Worm (Caenorhabditis elegans): ENCODE measurements around the gene C56C10.4.

The C56C10.4 gene

ce11 chrII:6566628-6567180 lies 16.2 kb upstream of the C56C10.4 start, which contains the start of the genes F18C5.5 and F18C5.9:
Gene F18C5.5 (minus strand): TSS chrII:6566728.
Gene F18C5.9 (plus strand): TSS chrII:6567130.
- no peak for TF ChIP-seq med-1 (GFP tag; optimal IDR thresholded peaks at IDR 0.05; ENCODE audit: insufficient read depth)
- no peak for TF ChIP-seq ztf-23 (GFP tag; IDR thresholded peaks at IDR 0.05)
- no peak for TF ChIP-seq cog-1 (tag; optimal IDR thresholded peaks at IDR 0.05)
- TF ChIP-seq klf-2 (GFP tag; conservative IDR thresholded peaks at IDR 0.05): no peak
- no peak for TF ChIP-seq flt-1 (GFP tag; IDR thresholded peaks at IDR 0.05)
- TF ChIP-seq T22C8.4 (GFP tag; IDR thresholded peaks at IDR 0.05): no peak
- TF ChIP-seq ztf-29 (GFP tag; IDR thresholded peaks at IDR 0.05): no peak
- no peak for TF ChIP-seq tab-1 (GFP tag; IDR thresholded peaks at IDR 0.05)
- no peak for TF ChIP-seq ref-1 (GFP tag; conservative IDR thresholded peaks at IDR 0.05)

- no peak for TF ChIP-seq flt-1 (GFP tag; IDR thresholded peaks at IDR 0.05)
- TF ChIP-seq ztf-23 (GFP tag; IDR thresholded peaks at IDR 0.05): no peak
- no peak for TF ChIP-seq med-1 (GFP tag; optimal IDR thresholded peaks at IDR 0.05; ENCODE audit: insufficient read depth)
- TF ChIP-seq ztf-29 (GFP tag; IDR thresholded peaks at IDR 0.05): no peak
- TF ChIP-seq tab-1 (GFP tag; IDR thresholded peaks at IDR 0.05): no peak
- TF ChIP-seq T22C8.4 (GFP tag; IDR thresholded peaks at IDR 0.05): no peak
- no peak for TF ChIP-seq cog-1 (tag; optimal IDR thresholded peaks at IDR 0.05)
- no peak for TF ChIP-seq klf-2 (GFP tag; conservative IDR thresholded peaks at IDR 0.05)
- no peak for TF ChIP-seq ref-1 (GFP tag; conservative IDR thresholded peaks at IDR 0.05)
Measured at ce11 chrII:6568707-6569106, 14.2 kb upstream of the C56C10.4 start, which contains the start of gene sra-27. Gene sra-27 (plus strand): TSS chrII:6569007.

ce11 chrII:6573677-6574076 lies 9.2 kb upstream of the C56C10.4 start, which contains the start of gene sra-28:
Gene sra-28 (minus strand): TSS chrII:6573777.
- TF ChIP-seq ztf-29 (GFP tag; IDR thresholded peaks at IDR 0.05): no peak
- TF ChIP-seq ref-1 (GFP tag; conservative IDR thresholded peaks at IDR 0.05): no peak
- no peak for TF ChIP-seq flt-1 (GFP tag; IDR thresholded peaks at IDR 0.05)
- TF ChIP-seq klf-2 (GFP tag; conservative IDR thresholded peaks at IDR 0.05): no peak
- TF ChIP-seq tab-1 (GFP tag; IDR thresholded peaks at IDR 0.05): no peak
- no peak for TF ChIP-seq T22C8.4 (GFP tag; IDR thresholded peaks at IDR 0.05)
- TF ChIP-seq cog-1 (tag; optimal IDR thresholded peaks at IDR 0.05): no peak
- TF ChIP-seq ztf-23 (GFP tag; IDR thresholded peaks at IDR 0.05): no peak
- no peak for TF ChIP-seq med-1 (GFP tag; optimal IDR thresholded peaks at IDR 0.05; ENCODE audit: insufficient read depth)

ce11 chrII:6575647-6576046 lies 7.2 kb upstream of the C56C10.4 start, which contains the start of gene sra-29:
Gene sra-29 (minus strand): TSS chrII:6575747.
- TF ChIP-seq med-1 (GFP tag; optimal IDR thresholded peaks at IDR 0.05; ENCODE audit: insufficient read depth): no peak
- no peak for TF ChIP-seq tab-1 (GFP tag; IDR thresholded peaks at IDR 0.05)
- TF ChIP-seq ztf-29 (GFP tag; IDR thresholded peaks at IDR 0.05): no peak
- no peak for TF ChIP-seq ref-1 (GFP tag; conservative IDR thresholded peaks at IDR 0.05)
- TF ChIP-seq ztf-23 (GFP tag; IDR thresholded peaks at IDR 0.05): no peak
- TF ChIP-seq T22C8.4 (GFP tag; IDR thresholded peaks at IDR 0.05): no peak
- TF ChIP-seq klf-2 (GFP tag; conservative IDR thresholded peaks at IDR 0.05): no peak
- no peak for TF ChIP-seq cog-1 (tag; optimal IDR thresholded peaks at IDR 0.05)
- no peak for TF ChIP-seq flt-1 (GFP tag; IDR thresholded peaks at IDR 0.05)

ce11 chrII:6578378-6578777 lies 4.5 kb upstream of the C56C10.4 start, which contains the start of gene sra-31:
Gene sra-31 (minus strand): TSS chrII:6578478.
- TF ChIP-seq flt-1 (GFP tag; IDR thresholded peaks at IDR 0.05) (no peak), ref-1 (GFP tag; conservative IDR thresholded peaks at IDR 0.05) (no peak), cog-1 (tag; optimal IDR thresholded peaks at IDR 0.05) (no peak), ztf-23 (GFP tag; IDR thresholded peaks at IDR 0.05) (no peak), ztf-29 (GFP tag; IDR thresholded peaks at IDR 0.05) (no peak), med-1 (GFP tag; optimal IDR thresholded peaks at IDR 0.05; ENCODE audit: insufficient read depth) (no peak), klf-2 (GFP tag; conservative IDR thresholded peaks at IDR 0.05) (no peak), T22C8.4 (GFP tag; IDR thresholded peaks at IDR 0.05) (no peak), tab-1 (GFP tag; IDR thresholded peaks at IDR 0.05) (no peak)

ce11 chrII:6581236-6581635 lies 1.6 kb upstream of the C56C10.4 start, which contains the start of gene C56C10.6:
Gene C56C10.6 (minus strand): TSS chrII:6581336.
- no peak for TF ChIP-seq ztf-29 (GFP tag; IDR thresholded peaks at IDR 0.05)
- no peak for TF ChIP-seq klf-2 (GFP tag; conservative IDR thresholded peaks at IDR 0.05)
- no peak for TF ChIP-seq med-1 (GFP tag; optimal IDR thresholded peaks at IDR 0.05; ENCODE audit: insufficient read depth)
- no peak for TF ChIP-seq ztf-23 (GFP tag; IDR thresholded peaks at IDR 0.05)
- TF ChIP-seq ref-1 (GFP tag; conservative IDR thresholded peaks at IDR 0.05): no peak
- no peak for TF ChIP-seq cog-1 (tag; optimal IDR thresholded peaks at IDR 0.05)
- TF ChIP-seq flt-1 (GFP tag; IDR thresholded peaks at IDR 0.05): no peak

ce11 chrII:6587264-6587870 lies 4.5 kb downstream of the C56C10.4 start, which contains the start of gene C56C10.7:
Gene C56C10.7 (minus strand): TSS chrII:6587575.
- TF ChIP-seq med-1 (GFP tag; optimal IDR thresholded peaks at IDR 0.05; ENCODE audit: insufficient read depth): no peak
- 0 out of 2 replicates have a peak, but pooled peaks have one; percentile 14 for TF ChIP-seq flt-1 (GFP tag; IDR thresholded peaks at IDR 0.05)

DNA sequence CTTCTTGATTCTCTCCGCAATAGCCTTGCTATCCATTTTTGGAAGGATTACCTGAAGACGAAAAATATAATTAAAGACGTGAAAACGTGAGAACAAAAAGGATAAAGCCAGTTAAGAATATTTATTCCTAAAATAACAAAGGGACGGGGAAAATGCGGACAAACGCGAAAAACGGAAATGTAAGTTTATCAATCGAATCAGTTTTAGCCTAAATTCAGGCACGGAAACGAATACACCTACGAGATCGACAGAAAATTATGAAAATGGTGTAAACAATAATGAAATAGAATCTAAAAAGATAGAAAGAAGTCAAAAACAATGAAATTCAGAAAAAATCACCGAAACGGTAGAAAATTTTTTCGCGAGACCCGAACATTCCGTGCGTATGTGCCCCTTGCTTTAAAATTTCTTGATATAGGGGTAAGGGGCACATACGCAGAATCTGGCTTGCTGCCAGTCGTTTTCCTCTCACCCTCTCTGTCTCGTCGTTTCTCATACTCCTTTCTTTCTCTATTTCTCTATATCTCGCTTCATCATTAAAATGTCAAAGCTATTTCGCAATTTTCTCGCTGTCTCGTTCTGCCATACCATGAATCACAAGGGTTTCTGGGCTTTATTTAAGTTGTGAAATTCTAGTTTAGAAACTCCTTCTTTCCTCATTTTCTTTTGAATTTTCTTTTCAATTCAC lies 5.9 kb downstream of the C56C10.4 start, which contains the start of gene icd-1:
Gene icd-1 (minus strand): TSS at position 51 of the 688 bp plus-strand sequence.
- TF ChIP-seq ztf-29 (GFP tag; IDR thresholded peaks at IDR 0.05): peak; percentile 73
- 0 out of 2 replicates have a peak, but pooled peaks have one; percentile 61 for TF ChIP-seq flt-1 (GFP tag; IDR thresholded peaks at IDR 0.05)
- no peak for TF ChIP-seq ref-1 (GFP tag; conservative IDR thresholded peaks at IDR 0.05)
- peak; percentile 36 for TF ChIP-seq med-1 (GFP tag; optimal IDR thresholded peaks at IDR 0.05; ENCODE audit: insufficient read depth)
- TF ChIP-seq cog-1 (tag; optimal IDR thresholded peaks at IDR 0.05): peak; percentile 84
- peak; percentile 100 for TF ChIP-seq ztf-23 (GFP tag; IDR thresholded peaks at IDR 0.05)
- TF ChIP-seq klf-2 (GFP tag; conservative IDR thresholded peaks at IDR 0.05): no peak

- no peak for TF ChIP-seq flt-1 (GFP tag; IDR thresholded peaks at IDR 0.05)
- no peak for TF ChIP-seq ref-1 (GFP tag; conservative IDR thresholded peaks at IDR 0.05)
- TF ChIP-seq ztf-29 (GFP tag; IDR thresholded peaks at IDR 0.05): no peak
Measured at ce11 chrII:6589408-6589807, 6.5 kb downstream of the C56C10.4 start, which contains the start of gene vps-32.1. Gene vps-32.1 (plus strand): TSS chrII:6589708.
